Worm (Caenorhabditis elegans): ENCODE measurements around the gene ZK1307.9.
A peak's percentile ranks its signal among the peaks of the same experiment; 100 is the strongest.

Gene ZK1307.9

DNA sequence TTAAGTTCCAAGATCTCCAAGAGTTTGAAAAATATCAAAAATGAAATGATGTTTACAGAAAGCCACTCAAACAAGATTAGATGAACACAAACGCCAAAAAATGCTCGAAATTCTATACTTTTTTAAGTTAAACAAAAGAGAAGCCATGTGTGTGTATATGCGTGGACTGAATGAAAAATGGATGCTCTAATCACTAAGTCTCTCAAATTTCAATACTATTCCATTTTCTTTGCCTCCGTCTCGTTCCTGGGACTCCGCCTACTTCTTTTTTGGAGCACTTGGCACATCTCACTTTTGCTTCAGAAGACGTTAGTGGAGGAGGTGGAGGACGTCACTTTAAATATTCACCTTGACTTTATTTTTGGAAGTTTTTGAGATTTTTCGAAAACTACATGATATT is 30.6 kb downstream of the ZK1307.9 start:
- no peak for TF ChIP-seq nhr-11 (tag; optimal IDR thresholded peaks at IDR 0.05)
- TF ChIP-seq pqm-1 (tag; optimal IDR thresholded peaks at IDR 0.05) = no peak
- TF ChIP-seq ZK546.5 (tag; optimal IDR thresholded peaks at IDR 0.05) = no peak

DNA sequence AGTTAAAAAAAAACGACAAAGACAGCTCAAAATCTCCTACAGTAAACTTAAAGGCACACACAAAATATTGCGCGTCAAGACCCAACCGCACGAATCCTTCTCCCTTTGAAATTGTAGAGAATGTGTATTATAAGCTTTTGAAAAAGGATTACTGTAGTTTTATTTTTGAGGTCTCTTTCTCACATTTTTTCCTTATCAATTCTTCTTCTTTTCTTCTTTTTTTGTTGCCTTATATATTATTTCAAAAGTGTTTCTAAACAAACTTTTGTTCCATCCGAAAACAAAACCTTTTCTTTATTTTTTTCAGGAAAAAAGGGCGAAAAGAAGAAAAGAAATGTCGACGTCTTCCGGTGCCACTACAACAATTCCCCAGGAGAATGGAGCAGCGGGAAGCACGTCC is 31.2 kb downstream of the ZK1307.9 start, which contains the start of gene ZK1320.13:
Gene ZK1320.13, plus strand, starts transcription at position 301 of the 400 bp plus-strand sequence.
- TF ChIP-seq ztf-4 (tag; optimal IDR thresholded peaks at IDR 0.05) = no peak
- TF ChIP-seq ceh-82 (tag; optimal IDR thresholded peaks at IDR 0.05) = no peak
- no peak for TF ChIP-seq nhr-77 (tag; optimal IDR thresholded peaks at IDR 0.05)
- TF ChIP-seq nhr-76 (tag; optimal IDR thresholded peaks at IDR 0.05) = no peak
- TF ChIP-seq jun-1 (tag; optimal IDR thresholded peaks at IDR 0.05) = no peak
- no peak for TF ChIP-seq ztf-11 (tag; optimal IDR thresholded peaks at IDR 0.05)

DNA sequence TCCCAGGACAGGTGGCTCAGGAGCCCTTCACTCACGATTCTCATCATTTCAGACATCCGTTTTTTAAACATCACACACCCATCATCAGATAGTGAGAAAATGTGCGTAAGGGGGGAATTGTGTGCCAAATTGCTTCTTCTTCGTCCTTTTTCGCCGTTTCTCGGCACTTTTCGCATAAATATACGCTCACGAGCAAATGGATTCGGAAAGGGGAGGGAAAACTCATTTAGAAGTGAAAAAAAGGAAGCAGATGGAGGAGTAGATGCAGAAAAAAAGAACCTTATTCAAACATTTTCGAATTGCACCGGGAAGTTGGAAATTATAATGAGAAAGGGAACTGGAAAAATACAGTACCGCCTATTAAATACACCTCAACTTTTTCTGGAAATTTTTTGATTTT is 32.8 kb downstream of the ZK1307.9 start:
- no peak for TF ChIP-seq nhr-77 (tag; optimal IDR thresholded peaks at IDR 0.05)
- TF ChIP-seq unc-39 (tag; optimal IDR thresholded peaks at IDR 0.05) = no peak
- TF ChIP-seq fkh-10 (GFP tag; optimal IDR thresholded peaks at IDR 0.05) = peak; percentile 68

DNA sequence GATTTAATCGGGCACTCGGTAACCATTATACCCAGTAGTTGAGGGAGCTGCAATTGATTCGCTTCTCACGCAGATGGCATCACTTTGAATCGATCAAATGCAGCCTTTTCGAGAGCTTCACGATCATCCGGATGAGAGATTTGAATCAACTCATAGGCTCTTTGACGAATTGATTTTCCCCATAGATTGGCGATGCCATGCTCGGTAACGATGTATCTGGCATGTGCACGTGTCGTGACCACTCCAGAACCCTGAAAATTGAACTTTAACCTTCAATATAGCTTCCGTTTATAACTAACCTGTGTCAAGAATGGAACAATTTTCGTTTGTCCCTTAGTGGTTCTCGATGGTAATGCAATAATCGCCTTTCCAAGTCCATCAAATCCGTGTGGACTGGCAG is 34.9 kb downstream of the ZK1307.9 start:
- TF ChIP-seq ama-1 (optimal IDR thresholded peaks at IDR 0.05) (peak; percentile 50), unc-62 (GFP tag; optimal IDR thresholded peaks at IDR 0.05) (no peak)

DNA sequence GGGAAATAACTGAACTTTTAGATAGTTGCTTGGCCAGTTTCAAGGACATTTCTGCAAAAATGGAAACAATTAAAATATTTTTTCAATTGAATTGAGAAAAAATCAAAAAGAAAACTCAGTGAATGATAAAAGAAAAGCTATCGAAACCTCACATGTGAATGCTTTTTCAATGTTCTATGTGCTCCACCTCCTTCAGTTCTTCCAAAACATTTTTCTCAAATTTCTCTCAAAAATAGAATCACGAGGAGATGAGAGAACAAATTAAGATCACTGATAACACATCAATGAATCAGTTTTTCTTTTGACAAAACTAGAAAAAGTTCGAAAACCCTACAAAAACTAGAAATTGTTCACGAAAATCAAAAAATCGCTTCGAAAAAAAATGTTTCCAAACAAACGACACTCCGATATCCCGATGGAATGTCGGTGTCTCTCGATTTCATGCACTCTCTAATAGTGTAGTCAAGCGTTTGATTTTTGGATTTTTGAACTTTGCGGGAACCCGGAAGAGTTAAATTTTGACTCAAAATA is 37.4 kb downstream of the ZK1307.9 start, which contains the start of gene ZK1320.9:
Gene ZK1320.9, minus strand, starts transcription at position 51 of the 531 bp plus-strand sequence.
- TF ChIP-seq nhr-76 (tag; optimal IDR thresholded peaks at IDR 0.05) = peak; percentile 59
- TF ChIP-seq ceh-9 (tag; optimal IDR thresholded peaks at IDR 0.05) = no peak
- TF ChIP-seq nhr-25 (tag; optimal IDR thresholded peaks at IDR 0.05) = peak; percentile 18
- TF ChIP-seq pha-4 (tag; optimal IDR thresholded peaks at IDR 0.05) = peak; percentile 33
- TF ChIP-seq elt-1 (tag; optimal IDR thresholded peaks at IDR 0.05) = no peak
- TF ChIP-seq ceh-82 (tag; optimal IDR thresholded peaks at IDR 0.05) = no peak
- TF ChIP-seq lin-15B (tag; optimal IDR thresholded peaks at IDR 0.05) = peak; percentile 13
- TF ChIP-seq aly-2 (tag; optimal IDR thresholded peaks at IDR 0.05) = no peak
- no peak for TF ChIP-seq ztf-4 (tag; optimal IDR thresholded peaks at IDR 0.05)
- TF ChIP-seq eor-1 (tag; optimal IDR thresholded peaks at IDR 0.05) = no peak
- no peak for TF ChIP-seq snpc-4 (tag; optimal IDR thresholded peaks at IDR 0.05)
- TF ChIP-seq elt-2 (tag; optimal IDR thresholded peaks at IDR 0.05) = peak; percentile 50
- TF ChIP-seq daf-12 (tag; optimal IDR thresholded peaks at IDR 0.05) = no peak
- TF ChIP-seq lsy-12 (tag; optimal IDR thresholded peaks at IDR 0.05) = no peak
- TF ChIP-seq nhr-77 (tag; optimal IDR thresholded peaks at IDR 0.05) = no peak
- no peak for TF ChIP-seq egl-5 (tag; optimal IDR thresholded peaks at IDR 0.05)

DNA sequence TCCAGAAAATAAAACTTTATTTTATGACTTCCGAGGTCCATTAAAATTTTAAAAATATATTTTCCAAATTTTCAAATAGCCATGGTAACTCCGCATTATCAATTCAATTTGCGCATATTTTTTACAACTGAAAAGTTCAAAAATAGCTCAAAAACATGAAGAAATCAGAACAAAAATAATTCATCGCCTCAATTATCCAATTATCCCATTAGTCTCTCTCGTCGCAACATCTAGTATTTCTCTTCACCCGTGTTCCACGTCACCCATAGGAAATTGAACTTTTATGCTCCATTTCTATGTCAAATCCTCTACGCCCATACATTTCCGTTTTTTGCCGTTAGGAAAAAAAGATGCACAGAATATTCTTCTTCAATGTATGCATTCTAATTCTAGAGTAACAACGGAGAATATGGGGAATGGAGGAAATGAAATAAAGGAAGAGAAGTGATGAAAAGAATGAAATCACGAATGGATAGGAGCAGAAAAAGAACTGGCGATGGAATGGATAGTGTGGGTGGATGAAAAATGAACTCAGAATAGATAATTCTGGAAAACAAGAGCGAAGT is 40.9 kb downstream of the ZK1307.9 start:
- TF ChIP-seq fkh-10 (GFP tag; optimal IDR thresholded peaks at IDR 0.05) (peak; percentile 96), mdl-1 (tag; optimal IDR thresholded peaks at IDR 0.05) (no peak), ZK546.5 (tag; optimal IDR thresholded peaks at IDR 0.05) (no peak)

DNA sequence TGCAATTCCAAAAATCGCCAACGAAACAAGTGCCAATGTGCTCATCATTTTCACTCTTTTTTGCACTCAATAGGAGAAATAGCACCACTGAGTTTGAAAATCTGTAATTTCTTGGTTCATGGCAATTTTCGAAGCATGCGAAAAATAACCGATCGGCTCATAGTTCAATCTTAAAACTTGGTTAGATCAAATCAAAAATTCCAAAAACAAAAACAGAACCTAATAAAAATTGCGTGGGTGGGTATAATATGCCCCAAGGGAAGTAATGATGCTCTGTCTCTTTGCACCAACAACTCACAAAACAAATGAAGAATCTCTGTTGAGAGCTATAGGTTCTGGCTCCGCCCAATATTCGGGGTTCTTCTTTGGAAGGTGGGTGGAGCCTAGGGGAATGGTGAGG is 42.5 kb downstream of the ZK1307.9 start, which contains the start of gene nlp-11:
Gene nlp-11, minus strand, starts transcription at position 101 of the 400 bp plus-strand sequence.
- TF ChIP-seq elt-2 (tag; optimal IDR thresholded peaks at IDR 0.05) = no peak
- TF ChIP-seq fkh-10 (GFP tag; optimal IDR thresholded peaks at IDR 0.05) = no peak
- no peak for TF ChIP-seq ZK546.5 (tag; optimal IDR thresholded peaks at IDR 0.05)
- no peak for TF ChIP-seq nhr-67 (tag; optimal IDR thresholded peaks at IDR 0.05)
- TF ChIP-seq fos-1 (tag; optimal IDR thresholded peaks at IDR 0.05) = no peak
- TF ChIP-seq snpc-4 (tag; optimal IDR thresholded peaks at IDR 0.05) = no peak
- no peak for TF ChIP-seq aly-2 (tag; optimal IDR thresholded peaks at IDR 0.05)
- TF ChIP-seq egl-27 (tag; optimal IDR thresholded peaks at IDR 0.05) = no peak
- TF ChIP-seq nhr-11 (tag; optimal IDR thresholded peaks at IDR 0.05) = no peak
- no peak for TF ChIP-seq nhr-237 (tag; optimal IDR thresholded peaks at IDR 0.05)
- no peak for TF ChIP-seq egl-5 (tag; optimal IDR thresholded peaks at IDR 0.05)
- TF ChIP-seq nhr-12 (tag; optimal IDR thresholded peaks at IDR 0.05) = no peak
- TF ChIP-seq fkh-2 (tag; optimal IDR thresholded peaks at IDR 0.05) = no peak
- TF ChIP-seq ztf-4 (tag; optimal IDR thresholded peaks at IDR 0.05) = no peak
